Fruit fly (Drosophila melanogaster) whole organism, adult: ENCODE results near the gene CG15784.

ENCODE experiments used
- CG1620 ChIP-seq: fragments of 200-800 bp; sonication (Bioruptor generic); optimal IDR thresholded peaks from 2 replicates; lab custom pipeline; 2016; ENCODE audit warnings: missing biosample characterization, missing genetic modification characterization
- CG33017 ChIP-seq: fragments of 200-800 bp; sonication (Bioruptor generic); optimal IDR thresholded peaks from 2 replicates; lab custom pipeline; 2018; ENCODE audit warnings: missing biosample characterization, mild to moderate bottlenecking, missing genetic modification characterization, moderate library complexity
- Crg-1 ChIP-seq: fragments of 200-800 bp; sonication (Bioruptor generic); optimal IDR thresholded peaks from 2 replicates; lab custom pipeline; 2016; ENCODE audit warnings: missing biosample characterization, missing genetic modification characterization
- Hr96 ChIP-seq: fragments of 200-800 bp; sonication (Bioruptor generic); optimal IDR thresholded peaks from 2 replicates; lab custom pipeline; 2016; ENCODE audit warnings: missing biosample characterization, missing genetic modification characterization
- cic ChIP-seq: fragments of 200-800 bp; sonication (Bioruptor generic); optimal IDR thresholded peaks from 2 replicates; lab custom pipeline; 2017; ENCODE audit warnings: missing biosample characterization, mild to moderate bottlenecking, missing genetic modification characterization, moderate library complexity
- tj ChIP-seq: fragments of 200-800 bp; sonication (Bioruptor generic); optimal IDR thresholded peaks from 3 replicates; lab custom pipeline; 2017; ENCODE audit warnings: missing biosample characterization, mild to moderate bottlenecking, missing genetic modification characterization, moderate library complexity

- TF ChIP-seq CG1620 (GFP tag; lab: Kevin White, UChicago): no peak
- TF ChIP-seq cic: no peak
- TF ChIP-seq Crg-1 (GFP tag; lab: Kevin White, UChicago): no peak
- peak; percentile 41 for TF ChIP-seq tj (GFP tag; lab: Kevin White, UChicago)
- TF ChIP-seq Hr96: no peak
- peak; percentile 31 for TF ChIP-seq CG33017 (tag; lab: Kevin White, UChicago)
Measured at dm6 chrX:5428341-5429077, 862 bp upstream of the CG15784 start.
